Fruit fly (Drosophila melanogaster) whole organism, embryonic: ENCODE measurements around the gene Atg14.

ENCODE experiments used
- Blimp-1 ChIP-seq: fragments of 200-800 bp; sonication (Bioruptor generic); optimal IDR thresholded peaks from 3 replicates; lab custom pipeline; 2018; ENCODE audit warnings: missing biosample characterization, missing genetic modification characterization, mild to moderate bottlenecking, moderate library complexity, missing genetic modification reagents
- CG10209 ChIP-seq: fragments of 200-800 bp; sonication (Bioruptor generic); optimal IDR thresholded peaks from 3 replicates; lab custom pipeline; 2017; ENCODE audit warnings: missing biosample characterization, mild to moderate bottlenecking, missing genetic modification characterization, missing genetic modification reagents
- CG10654 ChIP-seq: fragments of 200-800 bp; sonication (Bioruptor generic); optimal IDR thresholded peaks from 2 replicates; lab custom pipeline; 2016; ENCODE audit warnings: missing biosample characterization, missing genetic modification characterization
- CG1233 ChIP-seq: fragments of 200-800 bp; sonication (Bioruptor generic); optimal IDR thresholded peaks from 4 replicates; lab custom pipeline; 2018; ENCODE audit warnings: missing biosample characterization, mild to moderate bottlenecking, missing genetic modification characterization
- CG13296 ChIP-seq: fragments of 200-800 bp; sonication (Bioruptor generic); optimal IDR thresholded peaks from 3 replicates; lab custom pipeline; 2018; ENCODE audit warnings: missing biosample characterization, mild to moderate bottlenecking, missing genetic modification characterization
- CG13894 ChIP-seq: fragments of 200-800 bp; sonication (Bioruptor generic); optimal IDR thresholded peaks from 3 replicates; lab custom pipeline; 2018; ENCODE audit warnings: missing biosample characterization, mild to moderate bottlenecking, missing genetic modification characterization, moderate library complexity
- CG14014 ChIP-seq: fragments of 200-800 bp; sonication (Bioruptor generic); IDR thresholded peaks from 2 replicates; pipeline ENCODE4 v1.3.6; 2022; ENCODE audit warnings: missing biosample characterization, missing genetic modification characterization
- CG15601 ChIP-seq: fragments of 200-800 bp; sonication (Bioruptor generic); optimal IDR thresholded peaks from 3 replicates; lab custom pipeline; 2019; ENCODE audit warnings: missing biosample characterization, mild to moderate bottlenecking, missing genetic modification characterization, moderate library complexity
- CG17361 ChIP-seq: fragments of 200-800 bp; sonication (Bioruptor generic); IDR thresholded peaks from 3 replicates; pipeline ENCODE4 v1.3.6; 2022; ENCODE audit warnings: missing biosample characterization, missing genetic modification characterization
- CG17912 ChIP-seq: fragments of 200-800 bp; sonication (Bioruptor generic); optimal IDR thresholded peaks from 2 replicates; lab custom pipeline; 2018; ENCODE audit warnings: missing biosample characterization, mild to moderate bottlenecking, missing genetic modification characterization
- CG2202 ChIP-seq: fragments of 200-800 bp; sonication (Bioruptor generic); optimal IDR thresholded peaks from 2 replicates; lab custom pipeline; 2018; ENCODE audit warnings: missing biosample characterization, mild to moderate bottlenecking, missing genetic modification characterization
- CG30431 ChIP-seq: fragments of 200-800 bp; sonication (Bioruptor generic); optimal IDR thresholded peaks from 2 replicates; lab custom pipeline; 2017; ENCODE audit warnings: missing biosample characterization, missing genetic modification characterization
- CG31388 ChIP-seq: fragments of 200-800 bp; sonication (Bioruptor generic); optimal IDR thresholded peaks from 2 replicates; lab custom pipeline; 2016; ENCODE audit warnings: missing biosample characterization, missing genetic modification characterization
- CG31441 ChIP-seq: fragments of 200-800 bp; sonication (Bioruptor generic); IDR thresholded peaks from 2 replicates; pipeline ENCODE4 v1.3.6; 2022; ENCODE audit warnings: missing biosample characterization, missing genetic modification characterization
- CG32767 ChIP-seq: fragments of 200-800 bp; sonication (Bioruptor generic); IDR thresholded peaks from 2 replicates; pipeline ENCODE4 v1.3.6; 2022; ENCODE audit warnings: missing biosample characterization, missing genetic modification characterization
- CG34224 ChIP-seq: fragments of 200-800 bp; sonication (Bioruptor generic); IDR thresholded peaks from 3 replicates; pipeline ENCODE4 v1.3.6; 2022; ENCODE audit warnings: missing biosample characterization, missing genetic modification characterization; ENCODE audit not compliant: partially characterized antibody
- CG34422 ChIP-seq: fragments of 200-800 bp; sonication (Bioruptor generic); IDR thresholded peaks from 3 replicates; pipeline ENCODE4 v1.3.6; 2022; ENCODE audit warnings: missing biosample characterization, missing genetic modification characterization
- CG4328 ChIP-seq: fragments of 200-800 bp; sonication (Bioruptor generic); optimal IDR thresholded peaks from 3 replicates; lab custom pipeline; 2017; ENCODE audit warnings: missing biosample characterization, missing genetic modification reagents, missing genetic modification characterization
- CG7271 ChIP-seq: fragments of 200-800 bp; sonication (Bioruptor generic); optimal IDR thresholded peaks from 2 replicates; lab custom pipeline; 2018; ENCODE audit warnings: missing biosample characterization, mild to moderate bottlenecking, missing genetic modification characterization, moderate library complexity
- CG7987 ChIP-seq: fragments of 200-800 bp; sonication (Bioruptor generic); optimal IDR thresholded peaks from 2 replicates; lab custom pipeline; 2018; ENCODE audit warnings: missing biosample characterization, mild to moderate bottlenecking, missing genetic modification characterization, moderate library complexity
- CHES-1-like ChIP-seq: fragments of 200-800 bp; sonication (Bioruptor generic); optimal IDR thresholded peaks from 2 replicates; lab custom pipeline; 2016; ENCODE audit warnings: missing biosample characterization, missing genetic modification characterization
- D ChIP-seq, 2 experiments: fragments of 200-800 bp in 1 of 2; fragments of >200 bp in 1 of 2; sonication (Bioruptor generic) in 1 of 2; optimal IDR thresholded peaks; 2 replicates in 1 of 2; 3 replicates in 1 of 2; lab custom pipeline; 2017; ENCODE audit warnings: mild to moderate bottlenecking in 1 of 2, missing biosample characterization in 1 of 2, missing genetic modification characterization in 1 of 2, missing genetic modification reagents in 1 of 2
- Doc2 ChIP-seq: fragments of 200-800 bp; sonication (Bioruptor generic); IDR thresholded peaks from 2 replicates; pipeline ENCODE4 v1.3.6; 2022; ENCODE audit warnings: missing biosample characterization, missing genetic modification characterization
- E2f1 ChIP-seq: fragments of 200-800 bp; sonication (Bioruptor generic); IDR thresholded peaks from 2 replicates; pipeline ENCODE4 v1.3.6; 2022; ENCODE audit warnings: missing biosample characterization, missing genetic modification characterization
- H15 ChIP-seq: fragments of 200-800 bp; sonication (Bioruptor generic); IDR thresholded peaks from 3 replicates; pipeline ENCODE4 v1.3.6; 2022; ENCODE audit warnings: missing biosample characterization, missing genetic modification characterization
- Hr3 ChIP-seq: fragments of 200-800 bp; sonication (Bioruptor generic); optimal IDR thresholded peaks from 3 replicates; lab custom pipeline; 2016; ENCODE audit warnings: missing biosample characterization, missing genetic modification characterization
- Max ChIP-seq: fragments of 200-800 bp; sonication (Bioruptor generic); optimal IDR thresholded peaks from 2 replicates; lab custom pipeline; 2016; ENCODE audit warnings: missing biosample characterization, mild to moderate bottlenecking, missing genetic modification characterization
- Mrtf ChIP-seq: fragments of 200-800 bp; sonication (Bioruptor generic); IDR thresholded peaks from 3 replicates; pipeline ENCODE4 v1.3.6; 2022; ENCODE audit warnings: missing biosample characterization, missing genetic modification characterization
- Taf1 ChIP-seq: fragments of 200-800 bp; sonication (Bioruptor generic); IDR thresholded peaks from 2 replicates; pipeline ENCODE4 v1.3.6; 2022; ENCODE audit warnings: missing biosample characterization, missing genetic modification characterization
- Trl ChIP-seq, 3 experiments: fragments of >200 bp in 2 of 3; fragments of 200-800 bp in 1 of 3; sonication (Bioruptor generic) in 1 of 3; optimal IDR thresholded peaks; 2 replicates in 1 of 3; 3 replicates in 2 of 3; lab custom pipeline; 2016 to 2017; ENCODE audit warnings: missing biosample characterization in 1 of 3, missing genetic modification characterization in 1 of 3
- Usf ChIP-seq: fragments of 200-800 bp; sonication (Bioruptor generic); optimal IDR thresholded peaks from 2 replicates; lab custom pipeline; 2017; ENCODE audit warnings: missing genotype, missing biosample characterization, missing genetic modification characterization
- ab ChIP-seq: fragments of 200-800 bp; sonication (Bioruptor generic); optimal IDR thresholded peaks from 2 replicates; lab custom pipeline; 2016; ENCODE audit warnings: missing biosample characterization, missing genetic modification characterization
- bsh ChIP-seq, 2 experiments: fragments of 200-800 bp; sonication (Bioruptor generic); optimal IDR thresholded peaks; 2 replicates each; lab custom pipeline; 2017 to 2018; ENCODE audit warnings: mild to moderate bottlenecking in 2 of 2, missing biosample characterization in 2 of 2, missing genetic modification characterization in 2 of 2, moderate library complexity in 1 of 2
- cad ChIP-seq: fragments of >200 bp; optimal IDR thresholded peaks from 2 replicates; lab custom pipeline; 2017; ENCODE audit warnings: missing biosample characterization, missing genetic modification characterization
- crp ChIP-seq, 2 experiments: fragments of 200-800 bp; sonication (Bioruptor generic); optimal IDR thresholded peaks; 2 replicates in 1 of 2; 3 replicates in 1 of 2; lab custom pipeline; 2017; ENCODE audit warnings: missing biosample characterization in 2 of 2, missing genetic modification characterization in 2 of 2, mild to moderate bottlenecking in 1 of 2, moderate library complexity in 1 of 2
- ewg ChIP-seq: fragments of 200-800 bp; sonication (Bioruptor generic); optimal IDR thresholded peaks from 3 replicates; lab custom pipeline; 2017; ENCODE audit warnings: mild to moderate bottlenecking, missing biosample characterization, missing genetic modification reagents, missing genetic modification characterization
- gcm2 ChIP-seq: fragments of 200-800 bp; sonication (Bioruptor generic); optimal IDR thresholded peaks from 2 replicates; lab custom pipeline; 2016; ENCODE audit warnings: missing biosample characterization, missing genetic modification characterization
- gem ChIP-seq: fragments of 200-800 bp; sonication (Bioruptor generic); optimal IDR thresholded peaks from 2 replicates; lab custom pipeline; 2019; ENCODE audit warnings: missing biosample characterization, mild to moderate bottlenecking, missing genetic modification characterization, moderate library complexity
- grau ChIP-seq: fragments of 200-800 bp; optimal IDR thresholded peaks from 3 replicates; lab custom pipeline; 2019; ENCODE audit warnings: missing biosample characterization, mild to moderate bottlenecking, missing genetic modification characterization, moderate library complexity
- ham ChIP-seq: fragments of 200-800 bp; sonication (Bioruptor generic); IDR thresholded peaks from 2 replicates; pipeline ENCODE4 v1.3.6; 2022; ENCODE audit warnings: missing biosample characterization, missing genetic modification characterization
- lab ChIP-seq: fragments of 200-800 bp; sonication (Bioruptor generic); optimal IDR thresholded peaks from 3 replicates; lab custom pipeline; 2017; ENCODE audit warnings: missing biosample characterization, missing genetic modification characterization, mild to moderate bottlenecking, moderate library complexity, missing genetic modification reagents
- lilli ChIP-seq: fragments of 200-800 bp; sonication (Bioruptor generic); optimal IDR thresholded peaks from 3 replicates; lab custom pipeline; 2016; ENCODE audit warnings: missing biosample characterization, missing genetic modification characterization
- nerfin-2 ChIP-seq: fragments of 200-800 bp; sonication (Bioruptor generic); IDR thresholded peaks from 2 replicates; pipeline ENCODE4 v1.3.6; 2022; ENCODE audit warnings: missing biosample characterization, missing genetic modification characterization; ENCODE audit not compliant: partially characterized antibody
- peb ChIP-seq: fragments of 200-800 bp; sonication (Bioruptor generic); IDR thresholded peaks from 2 replicates; pipeline ENCODE4 v1.3.6; 2022; ENCODE audit warnings: missing biosample characterization, missing genetic modification characterization
- ranshi ChIP-seq: fragments of 200-800 bp; sonication (Bioruptor generic); IDR thresholded peaks from 2 replicates; pipeline ENCODE4 v1.3.6; 2022; ENCODE audit warnings: missing biosample characterization, missing genetic modification characterization
- sd ChIP-seq: fragments of 200-800 bp; sonication (Bioruptor generic); optimal IDR thresholded peaks from 3 replicates; lab custom pipeline; 2018; ENCODE audit warnings: missing biosample characterization, mild to moderate bottlenecking, missing genetic modification characterization, moderate library complexity
- shn ChIP-seq: fragments of 200-800 bp; sonication (Bioruptor generic); optimal IDR thresholded peaks from 3 replicates; lab custom pipeline; 2016; ENCODE audit warnings: missing biosample characterization, missing genetic modification characterization
- so ChIP-seq: fragments of 200-800 bp; sonication (Bioruptor generic); IDR thresholded peaks from 3 replicates; pipeline ENCODE4 v1.3.6; 2022; ENCODE audit warnings: missing biosample characterization, missing genetic modification characterization
- vvl ChIP-seq: fragments of 200-800 bp; sonication (Bioruptor generic); IDR thresholded peaks from 2 replicates; pipeline ENCODE4 v1.3.6; 2022; ENCODE audit warnings: missing biosample characterization, missing genetic modification characterization
- yki ChIP-seq: fragments of >200 bp; optimal IDR thresholded peaks from 3 replicates; lab custom pipeline; 2018

Gene Atg14

dm6 chr3R:29124128-29124527 lies 7.9 kb downstream of the Atg14 start (continued):
- TF ChIP-seq Trl (optimal IDR thresholded peaks at IDR 0.05; lab: Kevin White, UChicago) (no peak), Trl (GFP tag; optimal IDR thresholded peaks at IDR 0.05; lab: Kevin White, UChicago) (peak; percentile 45), CG34224 (GFP tag; lab: Robert Waterston, UW) (no peak), CHES-1-like (GFP tag; lab: Kevin White, UChicago) (peak; percentile 68), CG15601 (tag; lab: Kevin White, UChicago) (peak; percentile 19), vvl (GFP tag; lab: Robert Waterston, UW) (peak; percentile 88), gcm2 (no peak), CG17361 (GFP tag; lab: Robert Waterston, UW) (peak; percentile 71), CG7271 (no peak), H15 (GFP tag; lab: Robert Waterston, UW) (peak; percentile 63; the same call in 1 of the 3 replicates), ham (no peak), CG7987 (GFP tag; lab: Kevin White, UChicago) (no peak), CG2202 (tag; lab: Kevin White, UChicago) (no peak), CG31388 (GFP tag; lab: Kevin White, UChicago) (no peak), lilli (GFP tag; lab: Kevin White, UChicago) (peak; percentile 71), CG30431 (GFP tag; lab: Kevin White, UChicago) (peak; percentile 58), CG17912 (GFP tag; lab: Kevin White, UChicago) (no peak), Doc2 (GFP tag; lab: Robert Waterston, UW) (no peak), CG1233 (peak; percentile 53), ab (GFP tag; lab: Kevin White, UChicago) (no peak), CG32767 (GFP tag; lab: Robert Waterston, UW) (peak; percentile 56; the same call in 1 of the 2 replicates), CG14014 (GFP tag; lab: Robert Waterston, UW) (peak; percentile 51; the same call in 1 of the 2 replicates), lab (peak; percentile 50), Mrtf (peak; percentile 72), E2f1 (GFP tag; lab: Robert Waterston, UW) (peak; percentile 68), CG10209 (GFP tag; lab: Kevin White, UChicago) (peak; percentile 43), D (optimal IDR thresholded peaks at IDR 0.05; lab: Kevin White, UChicago) (no peak), D (GFP tag; optimal IDR thresholded peaks at IDR 0.05; lab: Kevin White, UChicago) (peak; percentile 52), crp (GFP tag; optimal IDR thresholded peaks at IDR 0.05; lab: Kevin White, UChicago) (no peak), CG34422 (GFP tag; lab: Robert Waterston, UW) (peak; percentile 85), cad (GFP tag; lab: Kevin White, UChicago) (no peak), ranshi (peak; percentile 71; the same call in 1 of the 2 replicates), Hr3 (GFP tag; lab: Kevin White, UChicago) (peak; percentile 39), CG31441 (GFP tag; lab: Robert Waterston, UW) (no peak; the same call in 1 of the 2 replicates), CG10654 (GFP tag; lab: Kevin White, UChicago) (peak; percentile 2), Max (no peak), yki (lab: Kevin White, UChicago) (no peak), gem (tag; lab: Kevin White, UChicago) (peak; percentile 82), peb (GFP tag; lab: Robert Waterston, UW) (peak; percentile 48; the same call in 1 of the 2 replicates), so (GFP tag; lab: Robert Waterston, UW) (peak; percentile 44; the same call in 1 of the 3 replicates), shn (peak; percentile 32), CG13894 (tag; lab: Kevin White, UChicago) (no peak), Blimp-1 (GFP tag; lab: Kevin White, UChicago) (no peak), sd (tag; lab: Kevin White, UChicago) (peak; percentile 87), CG13296 (GFP tag; lab: Kevin White, UChicago) (no peak), nerfin-2 (GFP tag; lab: Robert Waterston, UW) (no peak), Taf1 (GFP tag; lab: Robert Waterston, UW) (peak; percentile 52; the same call in 1 of the 2 replicates), ewg (GFP tag; lab: Kevin White, UChicago) (peak; percentile 42), Usf (peak; percentile 2), bsh (GFP tag; optimal IDR thresholded peaks at IDR 0.05; lab: Kevin White, UChicago) (peak in 1 of 2 experiments; percentile 74), CG4328 (no peak), grau (tag; lab: Kevin White, UChicago) (peak; percentile 96)
